Fruit fly (Drosophila melanogaster): Measurements from ENCODE around the gene eIF1A.

eIF1A gene

DNA sequence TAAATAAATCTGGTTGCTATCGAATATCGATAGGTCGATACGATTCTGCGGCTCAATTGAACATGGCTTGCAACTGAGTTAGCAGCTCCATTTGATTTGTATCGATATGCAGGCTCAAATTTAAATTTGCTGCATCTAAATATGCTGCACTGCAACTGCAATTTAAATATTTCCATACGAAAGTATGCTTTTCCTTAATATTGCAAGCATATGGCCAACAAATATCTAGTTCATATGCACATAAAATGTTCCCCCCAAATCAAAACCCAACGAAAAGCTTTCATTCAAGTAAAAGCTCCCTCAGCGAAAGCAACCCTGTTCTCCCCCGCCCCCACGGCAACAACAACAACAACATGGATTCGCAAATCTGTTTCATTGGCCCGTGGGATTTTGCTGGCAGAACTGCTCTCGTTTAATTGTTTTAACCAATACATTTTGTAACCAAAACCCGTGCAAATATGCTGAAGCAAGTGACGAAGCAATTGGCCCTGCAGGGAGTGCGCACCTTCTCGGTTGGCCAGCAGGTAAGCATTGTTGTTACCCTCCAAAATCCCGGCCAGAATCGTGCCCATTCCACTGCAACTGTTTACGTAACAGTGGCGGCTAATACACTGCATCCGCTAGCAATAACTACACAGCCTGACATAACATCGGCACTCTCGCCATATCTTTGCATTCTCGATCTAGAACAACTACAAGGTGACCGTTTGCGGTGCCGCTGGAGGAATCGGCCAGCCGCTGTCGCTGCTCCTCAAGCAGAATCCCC is 48.2 kb upstream of the eIF1A start, which contains the start of the genes CG7168 and Mdh2 (continued):
- TF ChIP-seq luna (GFP tag; optimal IDR thresholded peaks at IDR 0.05) (no peak), CHES-1-like (GFP tag; optimal IDR thresholded peaks at IDR 0.05) (peak; percentile 36), CG2116 (GFP tag; optimal IDR thresholded peaks at IDR 0.05) (peak; percentile 98), Dll (GFP tag; IDR thresholded peaks at IDR 0.05; ENCODE audit: partially characterized antibody) (peak; percentile 88), Lim3 (GFP tag; IDR thresholded peaks at IDR 0.05) (no peak), CG17186 (GFP tag; optimal IDR thresholded peaks at IDR 0.05) (peak; percentile 19), CG10543 (GFP tag; optimal IDR thresholded peaks at IDR 0.05) (no peak), pzg (GFP tag; optimal IDR thresholded peaks at IDR 0.05) (peak; percentile 77), vnd (GFP tag; IDR thresholded peaks at IDR 0.05; ENCODE audit: partially characterized antibody) (peak; percentile 81), mld (GFP tag; IDR thresholded peaks at IDR 0.05; ENCODE audit: partially characterized antibody) (peak; percentile 73; the same call in 2 of the 3 replicates), crol (GFP tag; IDR thresholded peaks at IDR 0.05) (peak; percentile 35; the same call in 1 of the 2 replicates), tio (GFP tag; optimal IDR thresholded peaks at IDR 0.05) (no peak), Med (GFP tag) (peak; percentile 72), CoRest (tag; optimal IDR thresholded peaks at IDR 0.05) (peak; percentile 15), Spps (tag; optimal IDR thresholded peaks at IDR 0.05) (no peak), lilli (GFP tag; optimal IDR thresholded peaks at IDR 0.05) (peak; percentile 32), insv (GFP tag; optimal IDR thresholded peaks at IDR 0.05) (no peak), E2f2 (GFP tag; IDR thresholded peaks at IDR 0.05) (peak; percentile 80), CG9797 (GFP tag; optimal IDR thresholded peaks at IDR 0.05) (peak; percentile 30), pb (GFP tag; optimal IDR thresholded peaks at IDR 0.05) (no peak), amos (GFP tag; IDR thresholded peaks at IDR 0.05; ENCODE audit: partially characterized antibody) (peak; percentile 79), CG6791 (GFP tag; IDR thresholded peaks at IDR 0.05; ENCODE audit: partially characterized antibody) (peak; percentile 86), knrl (GFP tag; IDR thresholded peaks at IDR 0.05; ENCODE audit: partially characterized antibody) (peak; percentile 79), HmgZ (tag; optimal IDR thresholded peaks at IDR 0.05) (peak; percentile 60), Doc3 (GFP tag; IDR thresholded peaks at IDR 0.05; ENCODE audit: partially characterized antibody) (peak; percentile 84), CG42726 (GFP tag; IDR thresholded peaks at IDR 0.05; ENCODE audit: partially characterized antibody) (peak; percentile 79), HLH4C (GFP tag; IDR thresholded peaks at IDR 0.05; ENCODE audit: partially characterized antibody) (peak; percentile 94), ato (GFP tag; IDR thresholded peaks at IDR 0.05; ENCODE audit: partially characterized antibody) (peak; percentile 91), trh (GFP tag; optimal IDR thresholded peaks at IDR 0.05) (no peak), CG6765 (GFP tag; optimal IDR thresholded peaks at IDR 0.05) (peak; percentile 36), chinmo (GFP tag; IDR thresholded peaks at IDR 0.05; ENCODE audit: partially characterized antibody) (peak; percentile 73; the same call in 3 of the 4 replicates), grau (tag; optimal IDR thresholded peaks at IDR 0.05) (peak; percentile 1), CG13894 (tag; optimal IDR thresholded peaks at IDR 0.05) (no peak), ac (GFP tag; optimal IDR thresholded peaks at IDR 0.05) (no peak), CG2712 (tag; optimal IDR thresholded peaks at IDR 0.05) (peak; percentile 13), CG15601 (tag; optimal IDR thresholded peaks at IDR 0.05) (peak; percentile 15), CG1603 (tag; optimal IDR thresholded peaks at IDR 0.05) (peak; percentile 53), CG13775 (GFP tag; optimal IDR thresholded peaks at IDR 0.05) (no peak), Sry-δ (GFP tag; optimal IDR thresholded peaks at IDR 0.05) (peak; percentile 83), sug (tag; optimal IDR thresholded peaks at IDR 0.05) (peak; percentile 25), Dref (GFP tag; IDR thresholded peaks at IDR 0.05) (peak; percentile 92), CG10462 (GFP tag; optimal IDR thresholded peaks at IDR 0.05) (no peak), zen2 (GFP tag; IDR thresholded peaks at IDR 0.05; ENCODE audit: partially characterized antibody) (peak; percentile 67; the same call in 2 of the 3 replicates), lov (optimal IDR thresholded peaks at IDR 0.05) (no peak), lov (GFP tag; IDR thresholded peaks at IDR 0.05) (no peak), lab (GFP tag; optimal IDR thresholded peaks at IDR 0.05) (peak; percentile 40), fru (optimal IDR thresholded peaks at IDR 0.05) (no peak), inv (GFP tag; IDR thresholded peaks at IDR 0.05; ENCODE audit: partially characterized antibody) (peak; percentile 63)
